Fruit fly (Drosophila melanogaster) whole organism, embryonic: ENCODE data around the gene SMC6.

Experiments used
- Awh ChIP-seq: fragments of 200-800 bp; sonication (Bioruptor generic); IDR thresholded peaks from 2 replicates; pipeline ENCODE4, ENCODE4 v1.3.6; 2022; ENCODE audit warnings: missing biosample characterization, missing genetic modification characterization
- BEAF-32 ChIP-seq: fragments of 200-800 bp; sonication (Bioruptor generic); optimal IDR thresholded peaks from 3 replicates; lab custom pipeline; 2017; ENCODE audit warnings: missing biosample characterization, missing genetic modification characterization, mild to moderate bottlenecking, moderate library complexity, missing genetic modification reagents
- CG10209 ChIP-seq: fragments of 200-800 bp; sonication (Bioruptor generic); optimal IDR thresholded peaks from 3 replicates; lab custom pipeline; 2017; ENCODE audit warnings: missing biosample characterization, mild to moderate bottlenecking, missing genetic modification characterization, missing genetic modification reagents
- CG10543 ChIP-seq: fragments of 200-800 bp; sonication (Bioruptor generic); optimal IDR thresholded peaks from 3 replicates; lab custom pipeline; 2017; ENCODE audit warnings: missing biosample characterization, mild to moderate bottlenecking, missing genetic modification characterization, moderate library complexity
- CG11456 ChIP-seq: fragments of 200-800 bp; sonication (Bioruptor generic); IDR thresholded peaks from 3 replicates; pipeline ENCODE4 v1.3.6; 2022; ENCODE audit warnings: missing biosample characterization, missing genetic modification characterization
- CG11696 ChIP-seq: fragments of 200-800 bp; sonication (Bioruptor generic); IDR thresholded peaks from 2 replicates; pipeline ENCODE4 v1.3.6; 2022; ENCODE audit warnings: missing biosample characterization, missing genetic modification characterization
- CG12236 ChIP-seq: fragments of 200-800 bp; sonication (Bioruptor generic); optimal IDR thresholded peaks from 2 replicates; lab custom pipeline; 2016; ENCODE audit warnings: missing biosample characterization, missing genetic modification characterization
- CG12659 ChIP-seq: fragments of 200-800 bp; sonication (Bioruptor generic); optimal IDR thresholded peaks from 3 replicates; lab custom pipeline; 2017; ENCODE audit warnings: mild to moderate bottlenecking, missing biosample characterization, missing genetic modification reagents, missing genetic modification characterization
- CG13296 ChIP-seq: fragments of 200-800 bp; sonication (Bioruptor generic); optimal IDR thresholded peaks from 3 replicates; lab custom pipeline; 2018; ENCODE audit warnings: missing biosample characterization, mild to moderate bottlenecking, missing genetic modification characterization
- CG13775 ChIP-seq: fragments of 200-800 bp; sonication (Bioruptor generic); optimal IDR thresholded peaks from 3 replicates; lab custom pipeline; 2017; ENCODE audit warnings: missing biosample characterization, mild to moderate bottlenecking, missing genetic modification characterization
- CG1603 ChIP-seq: fragments of 200-800 bp; sonication (Bioruptor generic); optimal IDR thresholded peaks from 2 replicates; lab custom pipeline; 2019; ENCODE audit warnings: missing biosample characterization, mild to moderate bottlenecking, missing genetic modification characterization, moderate library complexity
- CG1647 ChIP-seq: fragments of 200-800 bp; sonication (Bioruptor generic); optimal IDR thresholded peaks from 3 replicates; lab custom pipeline; 2016; ENCODE audit warnings: missing biosample characterization, missing genetic modification characterization
- CG17568 ChIP-seq: fragments of 200-800 bp; sonication (Bioruptor generic); optimal IDR thresholded peaks from 2 replicates; lab custom pipeline; 2018; ENCODE audit warnings: missing biosample characterization, mild to moderate bottlenecking, missing genetic modification characterization, moderate library complexity
- CG17829 ChIP-seq: fragments of 200-800 bp; optimal IDR thresholded peaks from 2 replicates; lab custom pipeline; 2019; ENCODE audit warnings: missing biosample characterization, mild to moderate bottlenecking, missing genetic modification characterization, moderate library complexity
- CG2116 ChIP-seq: fragments of 200-800 bp; sonication (Bioruptor generic); optimal IDR thresholded peaks from 3 replicates; lab custom pipeline; 2018; ENCODE audit warnings: missing biosample characterization, mild to moderate bottlenecking, missing genetic modification characterization
- CG30431 ChIP-seq: fragments of 200-800 bp; sonication (Bioruptor generic); optimal IDR thresholded peaks from 2 replicates; lab custom pipeline; 2017; ENCODE audit warnings: missing biosample characterization, missing genetic modification characterization
- CG32772 ChIP-seq: fragments of 200-800 bp; sonication (Bioruptor generic); IDR thresholded peaks from 2 replicates; pipeline ENCODE4 v1.3.6; 2022; ENCODE audit warnings: missing biosample characterization, missing genetic modification characterization
- CG42726 ChIP-seq: fragments of 200-800 bp; sonication (Bioruptor generic); IDR thresholded peaks from 2 replicates; pipeline ENCODE4 v1.3.6; 2022; ENCODE audit warnings: missing biosample characterization, missing genetic modification characterization; ENCODE audit not compliant: partially characterized antibody
- CG4328 ChIP-seq: fragments of 200-800 bp; sonication (Bioruptor generic); optimal IDR thresholded peaks from 3 replicates; lab custom pipeline; 2017; ENCODE audit warnings: missing biosample characterization, missing genetic modification reagents, missing genetic modification characterization
- CG6175 ChIP-seq: fragments of 200-800 bp; sonication (Bioruptor generic); IDR thresholded peaks from 3 replicates; pipeline ENCODE4 v1.3.6; 2022; ENCODE audit warnings: missing biosample characterization, missing genetic modification characterization
- CG7271 ChIP-seq: fragments of 200-800 bp; sonication (Bioruptor generic); optimal IDR thresholded peaks from 2 replicates; lab custom pipeline; 2018; ENCODE audit warnings: missing biosample characterization, mild to moderate bottlenecking, missing genetic modification characterization, moderate library complexity
- CG9609 ChIP-seq: fragments of 200-800 bp; sonication (Bioruptor generic); optimal IDR thresholded peaks from 3 replicates; lab custom pipeline; 2016; ENCODE audit warnings: missing biosample characterization, missing genetic modification characterization
- Dbx ChIP-seq: fragments of 200-800 bp; sonication (Bioruptor generic); IDR thresholded peaks from 3 replicates; pipeline ENCODE4 v1.3.6; 2022; ENCODE audit warnings: missing biosample characterization, missing genetic modification characterization
- Hmx ChIP-seq: fragments of 200-800 bp; sonication (Bioruptor generic); optimal IDR thresholded peaks from 2 replicates; lab custom pipeline; 2016; ENCODE audit warnings: missing biosample characterization, missing genetic modification characterization
- NFAT ChIP-seq: fragments of 200-800 bp; sonication (Bioruptor generic); IDR thresholded peaks from 2 replicates; pipeline ENCODE4 v1.3.6; 2022; ENCODE audit warnings: missing biosample characterization, missing genetic modification characterization
- Nf-YA ChIP-seq: fragments of 200-800 bp; sonication (Bioruptor generic); IDR thresholded peaks from 2 replicates; pipeline ENCODE4 v1.3.6; 2022; ENCODE audit warnings: missing biosample characterization, missing genetic modification characterization
- Nf-YB ChIP-seq: fragments of 200-800 bp; sonication (Bioruptor generic); optimal IDR thresholded peaks from 3 replicates; lab custom pipeline; 2019; ENCODE audit warnings: missing biosample characterization, mild to moderate bottlenecking, missing genetic modification characterization, moderate library complexity
- PHDP ChIP-seq: fragments of 200-800 bp; sonication (Bioruptor generic); optimal IDR thresholded peaks from 3 replicates; lab custom pipeline; 2018; ENCODE audit warnings: missing biosample characterization, mild to moderate bottlenecking, missing genetic modification characterization, moderate library complexity
- Rfx ChIP-seq: fragments of 200-800 bp; sonication (Bioruptor generic); IDR thresholded peaks from 2 replicates; pipeline ENCODE4 v1.3.6; 2022; ENCODE audit warnings: missing biosample characterization, missing genetic modification characterization
- Scr ChIP-seq: fragments of 200-800 bp; sonication (Bioruptor generic); IDR thresholded peaks from 2 replicates; pipeline ENCODE4 v1.3.6; 2022; ENCODE audit warnings: missing biosample characterization, missing genetic modification characterization; ENCODE audit not compliant: partially characterized antibody
- aop ChIP-seq: fragments of 200-800 bp; sonication (Bioruptor generic); IDR thresholded peaks from 2 replicates; pipeline ENCODE4 v1.3.6; 2022; ENCODE audit warnings: missing biosample characterization, missing genetic modification characterization
- ase ChIP-seq: fragments of 200-800 bp; sonication (Bioruptor generic); IDR thresholded peaks from 3 replicates; pipeline ENCODE4 v1.3.6; 2022; ENCODE audit warnings: missing biosample characterization, missing genetic modification characterization
- bcd ChIP-seq: fragments of 200-800 bp; sonication (Bioruptor generic); optimal IDR thresholded peaks from 2 replicates; lab custom pipeline; 2017; ENCODE audit warnings: missing biosample characterization, mild to moderate bottlenecking, missing genetic modification characterization
- btn ChIP-seq: fragments of 200-800 bp; sonication (Bioruptor generic); optimal IDR thresholded peaks from 2 replicates; lab custom pipeline; 2016; ENCODE audit warnings: missing biosample characterization, missing genetic modification characterization
- cg ChIP-seq: fragments of 200-800 bp; sonication (Bioruptor generic); optimal IDR thresholded peaks from 3 replicates; lab custom pipeline; 2019; ENCODE audit warnings: missing biosample characterization, mild to moderate bottlenecking, missing genetic modification characterization, moderate library complexity
- cwo ChIP-seq: fragments of 200-800 bp; sonication (Bioruptor generic); optimal IDR thresholded peaks from 3 replicates; lab custom pipeline; 2017; ENCODE audit warnings: missing biosample characterization, missing genetic modification characterization, mild to moderate bottlenecking, moderate library complexity, missing genetic modification reagents
- dpn ChIP-seq, 2 experiments: fragments of 200-800 bp; sonication (Bioruptor generic); optimal IDR thresholded peaks; 3 replicates each; lab custom pipeline; 2016; ENCODE audit warnings: missing biosample characterization in 2 of 2, missing genetic modification characterization in 2 of 2
- gem ChIP-seq: fragments of 200-800 bp; sonication (Bioruptor generic); optimal IDR thresholded peaks from 2 replicates; lab custom pipeline; 2019; ENCODE audit warnings: missing biosample characterization, mild to moderate bottlenecking, missing genetic modification characterization, moderate library complexity
- pros ChIP-seq: fragments of 200-800 bp; sonication (Bioruptor generic); optimal IDR thresholded peaks from 3 replicates; lab custom pipeline; 2019; ENCODE audit warnings: missing biosample characterization, mild to moderate bottlenecking, missing genetic modification characterization, moderate library complexity
- seq ChIP-seq: fragments of 200-800 bp; sonication (Bioruptor generic); IDR thresholded peaks from 2 replicates; pipeline ENCODE4 v1.3.6; 2022; ENCODE audit warnings: missing biosample characterization, missing genetic modification characterization
- sim ChIP-seq: fragments of 200-800 bp; sonication (Bioruptor generic); IDR thresholded peaks from 2 replicates; pipeline ENCODE4 v1.3.6; 2022; ENCODE audit warnings: missing biosample characterization, missing genetic modification characterization
- sob ChIP-seq: fragments of 200-800 bp; sonication (Bioruptor generic); IDR thresholded peaks from 2 replicates; pipeline ENCODE4 v1.3.6; 2022; ENCODE audit warnings: missing biosample characterization, missing genetic modification characterization
- stc ChIP-seq: fragments of 200-800 bp; sonication (Bioruptor generic); IDR thresholded peaks from 2 replicates; pipeline ENCODE4 v1.3.6; 2022; ENCODE audit warnings: missing biosample characterization, missing genetic modification characterization
- tll ChIP-seq, 2 experiments: fragments of 200-800 bp in 1 of 2; fragments of >200 bp in 1 of 2; sonication (Bioruptor generic) in 1 of 2; optimal IDR thresholded peaks; 2 replicates each; lab custom pipeline; 2017 to 2019; ENCODE audit warnings: missing biosample characterization in 2 of 2, missing genetic modification characterization in 2 of 2, mild to moderate bottlenecking in 1 of 2, moderate library complexity in 1 of 2
- toy ChIP-seq: fragments of 200-800 bp; sonication (Bioruptor generic); IDR thresholded peaks from 2 replicates; pipeline ENCODE4 v1.3.6; 2022; ENCODE audit warnings: missing biosample characterization, missing genetic modification characterization
- tx ChIP-seq: fragments of 200-800 bp; sonication (Bioruptor generic); optimal IDR thresholded peaks from 2 replicates; lab custom pipeline; 2016; ENCODE audit warnings: missing biosample characterization, missing genetic modification characterization
- wor ChIP-seq: fragments of 200-800 bp; sonication (Bioruptor generic); IDR thresholded peaks from 2 replicates; pipeline ENCODE4 v1.3.6; 2022; ENCODE audit warnings: missing biosample characterization, missing genetic modification characterization
- yki ChIP-seq: fragments of >200 bp; optimal IDR thresholded peaks from 3 replicates; lab custom pipeline; 2018

SMC6 gene

dm6 chr3R:24221334-24222302 lies 28.4 kb upstream of the SMC6 start, which contains the start of gene twin (continued):
- peak; percentile 42; the same call in 1 of the 3 replicates for TF ChIP-seq Dbx (GFP tag; lab: Robert Waterston, UW)
- TF ChIP-seq dpn (GFP tag; optimal IDR thresholded peaks at IDR 0.05; lab: Kevin White, UChicago) = peak; percentile 65 to 67
- TF ChIP-seq seq (GFP tag; lab: Robert Waterston, UW) = no peak
- TF ChIP-seq CG32772 (GFP tag; lab: Robert Waterston, UW) = no peak
- TF ChIP-seq CG42726 (GFP tag; lab: Robert Waterston, UW) = no peak
- peak; percentile 67 for TF ChIP-seq CG13775 (GFP tag; lab: Kevin White, UChicago)
- TF ChIP-seq NFAT (GFP tag; lab: Robert Waterston, UW) = peak; percentile 76
- no peak; the same call in 1 of the 2 replicates for TF ChIP-seq stc (GFP tag; lab: Robert Waterston, UW)
- TF ChIP-seq tx = peak; percentile 72
- no peak for TF ChIP-seq CG6175 (GFP tag; lab: Robert Waterston, UW)
- TF ChIP-seq sob = peak; percentile 62
- TF ChIP-seq PHDP (tag; lab: Kevin White, UChicago) = peak; percentile 49
- peak; percentile 13 for TF ChIP-seq CG10543
- TF ChIP-seq Rfx = peak; percentile 82
- TF ChIP-seq pros (GFP tag; lab: Kevin White, UChicago) = no peak
- peak; percentile 91 for TF ChIP-seq CG2116
- TF ChIP-seq wor (GFP tag; lab: Robert Waterston, UW) = no peak
- peak; percentile 63; the same call in 2 of the 3 replicates for TF ChIP-seq CG11456 (GFP tag; lab: Robert Waterston, UW)
- peak; percentile 6 for TF ChIP-seq cwo (GFP tag; lab: Kevin White, UChicago)
- TF ChIP-seq CG30431 (GFP tag; lab: Kevin White, UChicago) = no peak
- TF ChIP-seq Hmx (GFP tag; lab: Kevin White, UChicago) = peak; percentile 47
- no peak for TF ChIP-seq CG17568 (GFP tag; lab: Kevin White, UChicago)
- TF ChIP-seq Nf-YB = peak; percentile 37
- TF ChIP-seq BEAF-32 = peak; percentile 85
- TF ChIP-seq yki (lab: Kevin White, UChicago) = no peak
- peak; percentile 73 for TF ChIP-seq CG12659 (GFP tag; lab: Kevin White, UChicago)
- no peak for TF ChIP-seq Awh (GFP tag; lab: Robert Waterston, UW)
- no peak for TF ChIP-seq tll (GFP tag; optimal IDR thresholded peaks at IDR 0.05; lab: Kevin White, UChicago)
- TF ChIP-seq CG13296 = peak; percentile 6
- TF ChIP-seq gem (tag; lab: Kevin White, UChicago) = peak; percentile 74
- TF ChIP-seq Nf-YA (GFP tag; lab: Robert Waterston, UW) = no peak
- TF ChIP-seq bcd (GFP tag; lab: Kevin White, UChicago) = peak; percentile 48
- no peak for TF ChIP-seq toy
- TF ChIP-seq CG11696 (GFP tag; lab: Robert Waterston, UW) = no peak
- TF ChIP-seq CG9609 (GFP tag; lab: Kevin White, UChicago) = peak; percentile 59
- TF ChIP-seq aop = no peak
- TF ChIP-seq cg = peak; percentile 91
- TF ChIP-seq Scr (GFP tag; lab: Robert Waterston, UW) = peak; percentile 79
- TF ChIP-seq CG1603 = peak; percentile 4
- no peak for TF ChIP-seq ase (GFP tag; lab: Robert Waterston, UW)
- no peak for TF ChIP-seq btn
- TF ChIP-seq CG10209 = peak; percentile 11
- no peak for TF ChIP-seq CG1647 (GFP tag; lab: Kevin White, UChicago)
- peak; percentile 5 for TF ChIP-seq CG4328 (GFP tag; lab: Kevin White, UChicago)
- TF ChIP-seq CG12236 (GFP tag; lab: Kevin White, UChicago) = peak; percentile 41
- peak; percentile 22 for TF ChIP-seq CG17829 (tag; lab: Kevin White, UChicago)
- TF ChIP-seq sim = no peak
- TF ChIP-seq CG7271 (tag; lab: Kevin White, UChicago) = no peak
